Fruit fly (Drosophila melanogaster): ENCODE measurements around the gene CG6908.

Gene CG6908

DNA sequence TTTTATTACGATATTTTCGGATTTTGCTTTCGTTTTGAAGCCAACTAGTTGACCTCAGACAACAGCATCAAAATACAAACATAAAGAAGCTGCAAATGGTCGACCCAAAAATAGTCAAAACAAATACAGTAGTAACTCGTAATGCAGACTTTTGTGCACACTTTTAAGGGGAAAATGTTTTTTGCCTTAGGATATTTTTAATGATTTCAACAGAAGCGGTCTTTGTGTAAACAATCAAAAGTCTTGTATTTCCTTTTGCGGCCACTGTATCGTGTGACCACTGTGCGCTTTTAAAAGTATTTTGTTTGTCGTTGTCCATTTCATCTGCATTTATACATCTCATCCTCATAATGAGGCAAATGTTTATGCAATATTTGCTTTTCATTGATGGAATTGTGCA, 40.4 kb downstream of the CG6908 start:
- peak; percentile 84 for TF ChIP-seq CG7045 (GFP tag; optimal IDR thresholded peaks at IDR 0.05)
- peak; percentile 82 for TF ChIP-seq CG7101 (tag; optimal IDR thresholded peaks at IDR 0.05)
- peak; percentile 45 for TF ChIP-seq toe (GFP tag; optimal IDR thresholded peaks at IDR 0.05)
- peak; percentile 50 for TF ChIP-seq CG1620 (GFP tag; optimal IDR thresholded peaks at IDR 0.05)
- TF ChIP-seq pad (GFP tag; optimal IDR thresholded peaks at IDR 0.05) = peak; percentile 36
- no peak for TF ChIP-seq Mnt (GFP tag; optimal IDR thresholded peaks at IDR 0.05)
- TF ChIP-seq cnc (optimal IDR thresholded peaks at IDR 0.05) = no peak
- no peak for TF ChIP-seq ovo (GFP tag; optimal IDR thresholded peaks at IDR 0.05)
- peak; percentile 70 for TF ChIP-seq CG14711 (tag; optimal IDR thresholded peaks at IDR 0.05)
- peak; percentile 72 for TF ChIP-seq CG5204 (GFP tag; optimal IDR thresholded peaks at IDR 0.05)
- TF ChIP-seq CG12768 (GFP tag; optimal IDR thresholded peaks at IDR 0.05) = peak; percentile 80
- TF ChIP-seq tj (GFP tag; optimal IDR thresholded peaks at IDR 0.05) = no peak
- TF ChIP-seq Crg-1 (GFP tag; optimal IDR thresholded peaks at IDR 0.05) = peak; percentile 33
- TF ChIP-seq kay (GFP tag; ENCODE audit: borderline replicate concordance) = no peak
- TF ChIP-seq CG11617 (GFP tag; optimal IDR thresholded peaks at IDR 0.05) = peak; percentile 48
- peak; percentile 82 for TF ChIP-seq bab1 (GFP tag; optimal IDR thresholded peaks at IDR 0.05)
- TF ChIP-seq Hr96 (GFP tag; optimal IDR thresholded peaks at IDR 0.05) = peak; percentile 48
- peak; percentile 84 for TF ChIP-seq CG33017 (tag; optimal IDR thresholded peaks at IDR 0.05)
- TF ChIP-seq Clk (GFP tag; optimal IDR thresholded peaks at IDR 0.05) = peak; percentile 68
- no peak for TF ChIP-seq cic (GFP tag; optimal IDR thresholded peaks at IDR 0.05)

DNA sequence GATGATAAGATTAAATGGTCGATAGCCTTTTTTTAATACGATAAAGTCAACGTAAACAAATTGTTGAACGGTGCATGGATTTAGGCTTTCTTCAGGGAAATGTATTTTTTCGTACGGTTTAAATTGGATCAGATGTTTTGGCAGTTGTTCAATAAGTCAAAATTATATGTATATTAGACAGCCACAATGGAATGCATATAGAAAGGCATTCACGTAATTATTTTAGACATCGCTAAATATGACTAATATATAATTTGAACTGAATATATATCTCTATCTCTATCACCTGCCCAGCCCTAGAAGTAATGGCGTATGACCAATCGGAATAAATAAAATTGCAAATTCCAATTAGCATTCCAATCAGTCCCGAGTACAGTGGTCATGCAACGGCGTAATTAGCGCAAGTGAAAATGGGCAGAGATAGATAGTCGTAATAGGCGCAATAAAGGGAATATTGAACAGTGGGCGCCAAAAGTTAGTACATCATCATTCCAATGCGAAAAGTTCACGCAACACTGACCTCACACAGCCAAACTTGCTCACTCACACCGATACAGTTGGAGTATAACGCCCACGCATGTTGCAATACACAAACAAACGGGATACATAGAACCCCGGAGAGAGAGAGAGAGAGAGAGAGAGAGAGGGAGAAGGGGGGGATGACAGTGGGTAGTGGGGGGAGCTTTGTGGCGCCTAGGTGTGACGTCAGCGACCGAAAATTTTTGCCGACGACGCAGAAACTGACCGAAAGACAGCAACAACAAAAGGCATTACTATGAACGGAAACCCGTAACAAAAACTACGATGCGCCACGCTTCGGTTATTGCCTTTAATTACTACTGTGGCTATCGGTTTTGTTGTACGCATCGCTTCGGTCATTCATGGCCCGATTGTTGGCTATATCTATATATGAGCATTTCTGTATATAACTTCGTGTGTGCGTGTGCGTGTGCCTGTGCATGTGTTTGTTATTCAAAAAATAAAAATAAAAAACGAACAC, 41.2 kb downstream of the CG6908 start:
- TF ChIP-seq pad (GFP tag; optimal IDR thresholded peaks at IDR 0.05) = no peak
- TF ChIP-seq kay (GFP tag; ENCODE audit: borderline replicate concordance) = peak; percentile 93
- no peak for TF ChIP-seq CG1620 (GFP tag; optimal IDR thresholded peaks at IDR 0.05)
- no peak for TF ChIP-seq CG7101 (tag; optimal IDR thresholded peaks at IDR 0.05)
- TF ChIP-seq Clk (GFP tag; optimal IDR thresholded peaks at IDR 0.05) = no peak
- no peak for TF ChIP-seq Hr96 (GFP tag; optimal IDR thresholded peaks at IDR 0.05)
- TF ChIP-seq Mnt (GFP tag; optimal IDR thresholded peaks at IDR 0.05) = no peak
- peak; percentile 13 for TF ChIP-seq cic (GFP tag; optimal IDR thresholded peaks at IDR 0.05)
- no peak for TF ChIP-seq cnc (optimal IDR thresholded peaks at IDR 0.05)
- no peak for TF ChIP-seq ovo (GFP tag; optimal IDR thresholded peaks at IDR 0.05)
- TF ChIP-seq tj (GFP tag; optimal IDR thresholded peaks at IDR 0.05) = peak; percentile 48
- TF ChIP-seq CG11617 (GFP tag; optimal IDR thresholded peaks at IDR 0.05) = no peak
- no peak for TF ChIP-seq toe (GFP tag; optimal IDR thresholded peaks at IDR 0.05)
- TF ChIP-seq bab1 (GFP tag; optimal IDR thresholded peaks at IDR 0.05) = no peak
- no peak for TF ChIP-seq CG5204 (GFP tag; optimal IDR thresholded peaks at IDR 0.05)
- no peak for TF ChIP-seq Crg-1 (GFP tag; optimal IDR thresholded peaks at IDR 0.05)
- TF ChIP-seq CG12768 (GFP tag; optimal IDR thresholded peaks at IDR 0.05) = peak; percentile 33
- no peak for TF ChIP-seq CG7045 (GFP tag; optimal IDR thresholded peaks at IDR 0.05)
- TF ChIP-seq CG33017 (tag; optimal IDR thresholded peaks at IDR 0.05) = no peak

DNA sequence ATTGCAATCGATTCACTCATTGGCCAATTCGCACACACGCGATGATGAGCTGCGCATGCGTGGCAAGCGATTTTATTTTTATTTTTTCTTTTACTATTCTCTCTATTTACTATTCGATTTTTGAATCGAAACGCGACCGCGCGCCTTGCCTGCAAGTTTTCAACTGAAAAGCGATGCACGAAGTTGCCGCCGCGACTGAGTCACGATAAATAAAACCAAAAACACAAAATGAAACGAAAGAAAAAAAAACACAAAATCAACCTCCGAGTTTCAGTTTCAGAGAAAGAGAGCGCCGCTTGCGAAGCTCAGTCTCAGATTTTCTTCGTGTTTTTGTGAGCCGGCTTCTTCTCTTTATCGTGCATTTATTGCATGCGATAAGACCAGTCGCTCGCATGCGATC, 43.0 kb downstream of the CG6908 start:
- peak; percentile 52 for TF ChIP-seq tj (GFP tag; optimal IDR thresholded peaks at IDR 0.05)
- TF ChIP-seq CG11617 (GFP tag; optimal IDR thresholded peaks at IDR 0.05) = no peak
- no peak for TF ChIP-seq pad (GFP tag; optimal IDR thresholded peaks at IDR 0.05)
- no peak for TF ChIP-seq CG7045 (GFP tag; optimal IDR thresholded peaks at IDR 0.05)
- TF ChIP-seq kay (GFP tag; ENCODE audit: borderline replicate concordance) = peak; percentile 94
- no peak for TF ChIP-seq cic (GFP tag; optimal IDR thresholded peaks at IDR 0.05)
- peak; percentile 2 for TF ChIP-seq Mnt (GFP tag; optimal IDR thresholded peaks at IDR 0.05)
- no peak for TF ChIP-seq CG1620 (GFP tag; optimal IDR thresholded peaks at IDR 0.05)

DNA sequence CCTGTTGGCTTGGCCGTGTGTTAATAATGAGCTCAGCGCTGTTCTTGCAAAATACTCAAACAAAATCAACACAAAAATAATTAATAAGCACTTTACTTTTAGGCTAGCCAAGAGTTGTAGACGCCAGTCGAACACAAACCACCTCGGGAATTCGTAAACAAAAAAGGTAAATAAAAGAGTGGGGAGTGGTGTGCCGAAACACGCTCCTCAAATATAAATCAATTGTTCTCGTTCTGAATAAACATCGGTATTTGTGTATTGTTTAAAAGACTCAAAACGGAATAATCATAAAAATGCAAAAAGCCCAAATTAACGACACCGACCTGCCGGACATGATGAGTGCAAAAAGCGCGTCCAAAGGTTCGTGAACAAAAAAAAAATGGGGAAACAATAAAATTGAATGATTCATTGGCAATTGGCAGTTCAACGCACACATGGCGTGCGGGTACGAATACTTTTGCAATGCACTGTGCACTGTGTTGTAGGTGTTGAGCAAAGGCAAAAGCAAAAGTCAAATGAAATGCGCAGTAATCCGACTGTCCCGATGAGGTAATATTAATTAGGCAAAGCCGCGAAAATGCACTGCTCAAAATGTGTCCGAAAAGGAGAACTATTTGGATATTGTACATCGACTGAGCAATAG, 49.8 kb downstream of the CG6908 start:
- TF ChIP-seq CG5204 (GFP tag; optimal IDR thresholded peaks at IDR 0.05) = no peak
- TF ChIP-seq CG12768 (GFP tag; optimal IDR thresholded peaks at IDR 0.05) = no peak
- peak; percentile 15 for TF ChIP-seq Crg-1 (GFP tag; optimal IDR thresholded peaks at IDR 0.05)
- peak; percentile 54 for TF ChIP-seq Mnt (GFP tag; optimal IDR thresholded peaks at IDR 0.05)
- TF ChIP-seq kay (GFP tag; ENCODE audit: borderline replicate concordance) = peak; percentile 80
- peak; percentile 95 for TF ChIP-seq tj (GFP tag; optimal IDR thresholded peaks at IDR 0.05)
